Fruit fly (Drosophila melanogaster) whole organism, embryonic: Measurements from ENCODE around the gene CG4133.

Experiments used
- B-H1 ChIP-seq: fragments of 200-800 bp; sonication (Bioruptor generic); IDR thresholded peaks from 3 replicates; pipeline ENCODE4 v1.3.6; 2022; ENCODE audit warnings: missing biosample characterization, missing genetic modification characterization
- Bdp1 ChIP-seq: fragments of 200-800 bp; sonication (Bioruptor generic); optimal IDR thresholded peaks from 3 replicates; lab custom pipeline; 2016; ENCODE audit warnings: missing biosample characterization, missing genetic modification characterization
- Bteb2 ChIP-seq: fragments of 200-800 bp; sonication (Bioruptor generic); optimal IDR thresholded peaks from 2 replicates; lab custom pipeline; 2016; ENCODE audit warnings: missing biosample characterization, missing genetic modification characterization
- CG11560 ChIP-seq: fragments of 200-800 bp; sonication (Bioruptor generic); IDR thresholded peaks from 3 replicates; pipeline ENCODE4 v1.3.6; 2022; ENCODE audit warnings: missing biosample characterization, missing genetic modification characterization
- CG12942 ChIP-seq: fragments of 200-800 bp; sonication (Bioruptor generic); optimal IDR thresholded peaks from 3 replicates; lab custom pipeline; 2016; ENCODE audit warnings: missing biosample characterization, missing genetic modification characterization
- CG15269 ChIP-seq: fragments of 200-800 bp; sonication (Bioruptor generic); optimal IDR thresholded peaks from 2 replicates; lab custom pipeline; 2018; ENCODE audit warnings: missing biosample characterization, mild to moderate bottlenecking, missing genetic modification characterization, moderate library complexity
- CG1529 ChIP-seq: fragments of 200-800 bp; sonication (Bioruptor generic); optimal IDR thresholded peaks from 3 replicates; lab custom pipeline; 2018; ENCODE audit warnings: missing biosample characterization, missing genetic modification characterization
- CG15601 ChIP-seq: fragments of 200-800 bp; sonication (Bioruptor generic); optimal IDR thresholded peaks from 3 replicates; lab custom pipeline; 2019; ENCODE audit warnings: missing biosample characterization, mild to moderate bottlenecking, missing genetic modification characterization, moderate library complexity
- CG1602 ChIP-seq: fragments of 200-800 bp; sonication (Bioruptor generic); optimal IDR thresholded peaks from 3 replicates; lab custom pipeline; 2016; ENCODE audit warnings: missing biosample characterization, missing genetic modification characterization
- CG1603 ChIP-seq: fragments of 200-800 bp; sonication (Bioruptor generic); optimal IDR thresholded peaks from 2 replicates; lab custom pipeline; 2019; ENCODE audit warnings: missing biosample characterization, mild to moderate bottlenecking, missing genetic modification characterization, moderate library complexity
- CG16815 ChIP-seq: fragments of 200-800 bp; sonication (Bioruptor generic); optimal IDR thresholded peaks from 3 replicates; lab custom pipeline; 2017; ENCODE audit warnings: missing biosample characterization, mild to moderate bottlenecking, missing genetic modification characterization
- CG17186 ChIP-seq: fragments of 200-800 bp; sonication (Bioruptor generic); optimal IDR thresholded peaks from 3 replicates; lab custom pipeline; 2017; ENCODE audit warnings: missing biosample characterization, missing genetic modification reagents, missing genetic modification characterization
- CG1832 ChIP-seq: fragments of 200-800 bp; sonication (Bioruptor generic); optimal IDR thresholded peaks from 2 replicates; lab custom pipeline; 2017; ENCODE audit warnings: missing biosample characterization, mild to moderate bottlenecking, missing genetic modification characterization, inconsistent platforms
- CG32767 ChIP-seq: fragments of 200-800 bp; sonication (Bioruptor generic); IDR thresholded peaks from 2 replicates; pipeline ENCODE4 v1.3.6; 2022; ENCODE audit warnings: missing biosample characterization, missing genetic modification characterization
- CG34376 ChIP-seq: fragments of 200-800 bp; sonication (Bioruptor generic); optimal IDR thresholded peaks from 2 replicates; lab custom pipeline; 2018; ENCODE audit warnings: missing biosample characterization, mild to moderate bottlenecking, missing genetic modification characterization
- CG4404 ChIP-seq: fragments of 200-800 bp; sonication (Bioruptor generic); IDR thresholded peaks from 2 replicates; pipeline ENCODE4 v1.3.6; 2022; ENCODE audit warnings: missing biosample characterization, missing genetic modification characterization
- CG6254 ChIP-seq: fragments of 200-800 bp; sonication (Bioruptor generic); optimal IDR thresholded peaks from 3 replicates; lab custom pipeline; 2017; ENCODE audit warnings: mild to moderate bottlenecking, missing biosample characterization, missing genetic modification reagents, missing genetic modification characterization
- CG6654 ChIP-seq: fragments of 200-800 bp; sonication (Bioruptor generic); optimal IDR thresholded peaks from 2 replicates; lab custom pipeline; 2017; ENCODE audit warnings: missing biosample characterization, mild to moderate bottlenecking, missing genetic modification characterization
- CG6791 ChIP-seq: fragments of 200-800 bp; sonication (Bioruptor generic); IDR thresholded peaks from 3 replicates; pipeline ENCODE4 v1.3.6; 2022; ENCODE audit warnings: missing biosample characterization, missing genetic modification characterization; ENCODE audit not compliant: partially characterized antibody
- CG7556 ChIP-seq: fragments of 200-800 bp; sonication (Bioruptor generic); optimal IDR thresholded peaks from 2 replicates; lab custom pipeline; 2017; ENCODE audit warnings: missing biosample characterization, mild to moderate bottlenecking, missing genetic modification characterization
- CG8388 ChIP-seq: fragments of 200-800 bp; sonication (Bioruptor generic); optimal IDR thresholded peaks from 2 replicates; lab custom pipeline; 2019; ENCODE audit warnings: missing biosample characterization, mild to moderate bottlenecking, missing genetic modification characterization, moderate library complexity
- CHES-1-like ChIP-seq: fragments of 200-800 bp; sonication (Bioruptor generic); optimal IDR thresholded peaks from 2 replicates; lab custom pipeline; 2016; ENCODE audit warnings: missing biosample characterization, missing genetic modification characterization
- Fer3 ChIP-seq: fragments of 200-800 bp; sonication (Bioruptor generic); optimal IDR thresholded peaks from 2 replicates; lab custom pipeline; 2018; ENCODE audit warnings: missing biosample characterization, mild to moderate bottlenecking, missing genetic modification characterization, moderate library complexity
- GATAe ChIP-seq: fragments of 200-800 bp; sonication (Bioruptor generic); conservative IDR thresholded peaks from 2 replicates; pipeline ENCODE4 v1.3.6; 2022; ENCODE audit warnings: missing biosample characterization, missing genetic modification characterization
- Hr39 ChIP-seq: fragments of >200 bp; optimal IDR thresholded peaks from 2 replicates; lab custom pipeline; 2017
- Med ChIP-seq: fragments of 200-800 bp; sonication (Bioruptor generic); peaks from one replicate; lab custom pipeline; 2016; ENCODE audit warnings: missing biosample characterization, missing genetic modification characterization, mild to moderate bottlenecking, inconsistent platforms, moderate library complexity
- Neu2 ChIP-seq: fragments of 200-800 bp; sonication (Bioruptor generic); optimal IDR thresholded peaks from 3 replicates; lab custom pipeline; 2016; ENCODE audit warnings: missing biosample characterization, missing genetic modification characterization, borderline replicate concordance
- Optix ChIP-seq: fragments of 200-800 bp; sonication (Bioruptor generic); IDR thresholded peaks from 3 replicates; pipeline ENCODE4 v1.3.6; 2022; ENCODE audit warnings: missing biosample characterization, missing genetic modification characterization
- Sox100B ChIP-seq: fragments of 200-800 bp; sonication (Bioruptor generic); optimal IDR thresholded peaks from 3 replicates; lab custom pipeline; 2018; ENCODE audit warnings: missing biosample characterization, mild to moderate bottlenecking, missing genetic modification characterization
- Sox102F ChIP-seq: fragments of 200-800 bp; sonication (Bioruptor generic); optimal IDR thresholded peaks from 2 replicates; lab custom pipeline; 2018; ENCODE audit warnings: missing biosample characterization, mild to moderate bottlenecking, missing genetic modification characterization, moderate library complexity
- Ssrp ChIP-seq: fragments of 200-800 bp; sonication (Bioruptor generic); optimal IDR thresholded peaks from 2 replicates; lab custom pipeline; 2018; ENCODE audit warnings: missing biosample characterization, mild to moderate bottlenecking, missing genetic modification characterization, moderate library complexity
- Trl ChIP-seq, 3 experiments: fragments of >200 bp in 2 of 3; fragments of 200-800 bp in 1 of 3; sonication (Bioruptor generic) in 1 of 3; optimal IDR thresholded peaks; 2 replicates in 1 of 3; 3 replicates in 2 of 3; lab custom pipeline; 2016 to 2017; ENCODE audit warnings: missing biosample characterization in 1 of 3, missing genetic modification characterization in 1 of 3
- abd-A ChIP-seq: fragments of 200-800 bp; sonication (Bioruptor generic); optimal IDR thresholded peaks from 3 replicates; lab custom pipeline; 2019; ENCODE audit warnings: missing biosample characterization, mild to moderate bottlenecking, missing genetic modification characterization, moderate library complexity
- aop ChIP-seq: fragments of 200-800 bp; sonication (Bioruptor generic); IDR thresholded peaks from 2 replicates; pipeline ENCODE4 v1.3.6; 2022; ENCODE audit warnings: missing biosample characterization, missing genetic modification characterization
- dysf ChIP-seq: fragments of 200-800 bp; sonication (Bioruptor generic); IDR thresholded peaks from 3 replicates; pipeline ENCODE4 v1.3.6; 2022; ENCODE audit warnings: missing biosample characterization, missing genetic modification characterization
- hkb ChIP-seq, 2 experiments: fragments of 200-800 bp in 1 of 2; fragments of >200 bp in 1 of 2; sonication (Bioruptor generic) in 1 of 2; IDR thresholded peaks in 1 of 2; optimal IDR thresholded peaks in 1 of 2; 2 replicates each; pipeline versions ENCODE4 v1.3.6 to Lab custom; 2017 to 2022; ENCODE audit warnings: missing biosample characterization in 1 of 2, missing genetic modification characterization in 1 of 2
- kah ChIP-seq: fragments of 200-800 bp; sonication (Bioruptor generic); optimal IDR thresholded peaks from 2 replicates; lab custom pipeline; 2018; ENCODE audit warnings: missing biosample characterization, mild to moderate bottlenecking, missing genetic modification characterization
- lmd ChIP-seq: fragments of 200-800 bp; sonication (Bioruptor generic); IDR thresholded peaks from 2 replicates; pipeline ENCODE4 v1.3.6; 2022; ENCODE audit warnings: missing biosample characterization, missing genetic modification characterization
- mam ChIP-seq: fragments of 200-800 bp; sonication (Bioruptor generic); optimal IDR thresholded peaks from 3 replicates; lab custom pipeline; 2016; ENCODE audit warnings: missing biosample characterization, missing genetic modification characterization
- org-1 ChIP-seq: fragments of 200-800 bp; sonication (Bioruptor generic); optimal IDR thresholded peaks from 2 replicates; lab custom pipeline; 2017; ENCODE audit warnings: missing biosample characterization, missing genetic modification characterization
- p53 ChIP-seq: fragments of 200-800 bp; sonication (Bioruptor generic); optimal IDR thresholded peaks from 2 replicates; lab custom pipeline; 2016; ENCODE audit warnings: missing biosample characterization, missing genetic modification characterization
- sima ChIP-seq: fragments of 200-800 bp; sonication (Bioruptor generic); optimal IDR thresholded peaks from 2 replicates; lab custom pipeline; 2016; ENCODE audit warnings: missing biosample characterization, missing genetic modification characterization
- tll ChIP-seq, 2 experiments: fragments of 200-800 bp in 1 of 2; fragments of >200 bp in 1 of 2; sonication (Bioruptor generic) in 1 of 2; optimal IDR thresholded peaks; 2 replicates each; lab custom pipeline; 2017 to 2019; ENCODE audit warnings: missing biosample characterization in 2 of 2, missing genetic modification characterization in 2 of 2, mild to moderate bottlenecking in 1 of 2, moderate library complexity in 1 of 2
- tup ChIP-seq: fragments of 200-800 bp; sonication (Bioruptor generic); optimal IDR thresholded peaks from 2 replicates; lab custom pipeline; 2016; ENCODE audit warnings: missing biosample characterization, mild to moderate bottlenecking, missing genetic modification characterization, moderate library complexity
- twi ChIP-seq: fragments of 200-800 bp; optimal IDR thresholded peaks from 2 replicates; lab custom pipeline; 2019; ENCODE audit warnings: missing biosample characterization, mild to moderate bottlenecking, missing genetic modification characterization, moderate library complexity
- usp ChIP-seq: fragments of >200 bp; optimal IDR thresholded peaks from 2 replicates; lab custom pipeline; 2017; ENCODE audit warnings: missing biosample characterization, missing genetic modification characterization
- wdn ChIP-seq: fragments of 200-800 bp; sonication (Bioruptor generic); IDR thresholded peaks from 2 replicates; pipeline ENCODE4 v1.3.6; 2022; ENCODE audit warnings: missing biosample characterization, missing genetic modification characterization
- zen2 ChIP-seq: fragments of 200-800 bp; sonication (Bioruptor generic); IDR thresholded peaks from 3 replicates; pipeline ENCODE4 v1.3.6; 2022; ENCODE audit warnings: missing biosample characterization, missing genetic modification characterization; ENCODE audit not compliant: partially characterized antibody

CG4133 gene

DNA sequence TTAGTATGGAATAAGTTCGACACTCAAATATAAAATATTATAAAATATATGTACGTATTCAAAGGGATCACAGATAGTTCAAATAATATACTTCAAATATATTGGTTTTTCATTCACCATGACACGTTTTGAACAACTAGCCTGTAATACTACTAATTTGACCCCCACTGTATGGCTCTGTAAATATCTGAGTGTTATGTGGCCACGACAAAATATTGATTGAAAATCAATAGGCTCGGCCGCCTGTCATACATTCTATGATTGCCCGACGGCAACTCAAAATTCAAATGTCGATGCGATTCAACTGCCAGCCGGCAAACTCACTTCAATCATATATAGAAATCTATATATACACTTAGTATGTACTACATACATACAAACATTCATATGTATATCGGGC, 14.6 kb downstream of the CG4133 start (continued):
- no peak for TF ChIP-seq CHES-1-like (GFP tag; lab: Kevin White, UChicago)
- TF ChIP-seq CG6254 (GFP tag; lab: Kevin White, UChicago): no peak
- peak; percentile 10 for TF ChIP-seq CG16815 (GFP tag; lab: Kevin White, UChicago)
- TF ChIP-seq CG1602 (GFP tag; lab: Kevin White, UChicago): no peak
- TF ChIP-seq CG6654 (GFP tag; lab: Kevin White, UChicago): no peak
- no peak for TF ChIP-seq tll (GFP tag; optimal IDR thresholded peaks at IDR 0.05; lab: Kevin White, UChicago)
- no peak for TF ChIP-seq Bdp1 (GFP tag; lab: Kevin White, UChicago)
- peak; percentile 41 for TF ChIP-seq Sox102F
- TF ChIP-seq Sox100B (GFP tag; lab: Kevin White, UChicago): no peak
- TF ChIP-seq CG1529: peak; percentile 35
- TF ChIP-seq CG15601: peak; percentile 31

DNA sequence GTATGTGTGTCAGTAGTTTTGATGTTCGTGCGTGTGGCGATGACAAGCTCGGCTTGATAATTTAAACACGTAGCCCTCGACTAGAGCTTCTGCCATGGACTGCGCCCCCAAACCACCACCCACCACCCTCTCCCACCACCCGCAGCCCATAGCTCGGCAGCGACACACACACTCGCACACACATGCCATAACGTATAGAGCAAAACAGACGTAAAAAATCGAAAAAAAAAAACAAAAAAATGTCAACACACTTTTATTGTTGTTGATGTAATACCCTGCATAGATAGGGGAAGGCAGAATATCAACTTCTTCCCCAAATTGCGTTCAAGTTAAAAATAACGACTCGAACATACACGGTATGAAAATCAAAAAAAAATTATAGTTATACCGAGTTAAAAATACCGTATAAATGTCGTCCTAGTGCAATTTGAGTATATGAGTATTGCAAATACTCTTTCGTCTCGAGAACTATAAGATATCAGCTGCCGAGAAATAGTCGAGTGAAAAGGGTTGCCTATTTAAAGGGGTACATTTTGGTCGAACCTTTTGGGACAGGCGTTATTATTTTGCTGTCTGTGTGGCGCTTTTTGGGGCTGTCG, 15.1 kb downstream of the CG4133 start:
- TF ChIP-seq CG7556 (GFP tag; lab: Kevin White, UChicago) (peak; percentile 63), CG15269 (tag; lab: Kevin White, UChicago) (peak; percentile 84), CG11560 (tag; lab: Robert Waterston, UW) (peak; percentile 50; the same call in 1 of the 3 replicates), mam (GFP tag; lab: Kevin White, UChicago) (peak; percentile 87), hkb (optimal IDR thresholded peaks at IDR 0.05; lab: Kevin White, UChicago) (no peak), hkb (GFP tag; IDR thresholded peaks at IDR 0.05; lab: Robert Waterston, UW) (peak; percentile 70), Med (GFP tag; lab: Kevin White, UChicago) (peak; percentile 96), abd-A (tag; lab: Kevin White, UChicago) (peak; percentile 72), CG1603 (tag; lab: Kevin White, UChicago) (peak; percentile 35), lmd (GFP tag; lab: Robert Waterston, UW) (peak; percentile 79), wdn (GFP tag; lab: Robert Waterston, UW) (peak; percentile 16; the same call in 1 of the 2 replicates), B-H1 (peak; percentile 61), usp (GFP tag; lab: Kevin White, UChicago) (no peak), GATAe (GFP tag; lab: Robert Waterston, UW) (peak; percentile 34; the same call in 1 of the 2 replicates), Bteb2 (peak; percentile 73), CG32767 (GFP tag; lab: Robert Waterston, UW) (peak; percentile 68; the same call in 1 of the 2 replicates), CG12942 (GFP tag; lab: Kevin White, UChicago) (peak; percentile 60), CG17186 (peak; percentile 16), Optix (peak; percentile 80), tup (GFP tag; lab: Kevin White, UChicago) (peak; percentile 62), twi (tag; lab: Kevin White, UChicago) (no peak), dysf (peak; percentile 88), org-1 (GFP tag; lab: Kevin White, UChicago) (peak; percentile 53), Ssrp (tag; lab: Kevin White, UChicago) (peak; percentile 70), aop (no peak), sima (peak; percentile 5), CG34376 (GFP tag; lab: Kevin White, UChicago) (peak; percentile 68), zen2 (no peak), CG1832 (GFP tag; lab: Kevin White, UChicago) (no peak), kah (GFP tag; lab: Kevin White, UChicago) (peak; percentile 3), p53 (GFP tag; lab: Kevin White, UChicago) (peak; percentile 42), Fer3 (peak; percentile 79), CG4404 (peak; percentile 40), CG8388 (GFP tag; lab: Kevin White, UChicago) (peak; percentile 53), Hr39 (lab: Kevin White, UChicago) (no peak), CG6791 (GFP tag; lab: Robert Waterston, UW) (no peak), Trl (optimal IDR thresholded peaks at IDR 0.05; lab: Kevin White, UChicago) (no peak), Trl (GFP tag; optimal IDR thresholded peaks at IDR 0.05; lab: Kevin White, UChicago) (peak; percentile 85), Neu2 (GFP tag; lab: Kevin White, UChicago) (no peak)
